Worm (Caenorhabditis elegans) whole organism, mixed stage, embryonic: ENCODE measurements around the gene fipr-25.

ENCODE experiments used
- elt-1 ChIP-seq: sonication (generic microtip); optimal IDR thresholded peaks from 2 replicates; lab custom pipeline; 2017; ENCODE audit warnings: missing genetic modification characterization, mild to moderate bottlenecking, missing compliant biosample characterization, antibody characterized with exemption, moderate library complexity, borderline replicate concordance; ENCODE audit not compliant: insufficient read depth
- ham-2 ChIP-seq: fragments of 200-800 bp; sonication (Bioruptor generic); optimal IDR thresholded peaks from 2 replicates; lab custom pipeline; 2018; ENCODE audit warnings: mild to moderate bottlenecking, missing genetic modification characterization, missing compliant biosample characterization
- mep-1 ChIP-seq: fragments of 150-350 bp; optimal IDR thresholded peaks from 2 replicates; lab custom pipeline; 2017; ENCODE audit warnings: missing biosample characterization, missing genetic modification reagents, missing genetic modification characterization, inconsistent platforms
- pha-4 ChIP-seq: fragments of 150-350 bp; optimal IDR thresholded peaks from 2 replicates; lab custom pipeline; 2018; ENCODE audit warnings: missing biosample characterization, missing genetic modification reagents, missing genetic modification characterization
- snpc-4 ChIP-seq: fragments of 150-350 bp; optimal IDR thresholded peaks from 2 replicates; lab custom pipeline; 2014; ENCODE audit warnings: missing biosample characterization, missing genetic modification characterization
- ztf-11 ChIP-seq: fragments of 150-350 bp; optimal IDR thresholded peaks from 2 replicates; lab custom pipeline; 2014; ENCODE audit warnings: missing biosample characterization, missing genetic modification characterization

DNA sequence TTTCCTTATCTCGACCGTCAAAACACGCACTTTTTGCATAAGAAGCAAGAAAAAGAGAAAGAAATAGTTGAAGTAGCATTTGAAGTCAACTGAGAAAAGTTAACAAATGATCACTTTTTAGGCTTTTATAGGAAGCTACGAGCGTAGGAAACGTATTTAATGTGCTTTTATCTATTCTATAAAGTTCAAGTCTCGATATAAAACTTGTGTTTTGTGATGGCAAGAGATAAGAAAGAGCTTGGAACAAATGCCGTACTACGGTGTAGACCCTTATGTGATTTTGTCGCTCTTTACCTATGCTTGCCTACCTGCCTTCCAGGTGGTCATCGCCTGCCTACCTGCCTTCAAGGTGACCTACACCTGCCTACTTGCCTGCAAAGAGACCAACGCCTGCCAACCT, 47.0 kb downstream of the fipr-25 start, which contains the start of gene clec-206:
- TF ChIP-seq mep-1 (no peak), ztf-11 (tag; lab: Kevin White, UChicago) (no peak), pha-4 (no peak), elt-1 (no peak), ham-2 (GFP tag; lab: Kevin White, UChicago) (no peak), snpc-4 (tag; lab: Kevin White, UChicago) (no peak)
